Fruit fly (Drosophila melanogaster) Kc167 (cell line): ENCODE data around the gene bumpel.

Experiments used
- Myc ChIP-seq: fragments of >200 bp; optimal IDR thresholded peaks from 2 replicates; lab custom pipeline; 2017; ENCODE audit warnings: missing external identifiers
- Sin3A ChIP-seq: fragments of >200 bp; optimal IDR thresholded peaks from 2 replicates; lab custom pipeline; 2018; ENCODE audit warnings: missing external identifiers
- h ChIP-seq: fragments of >200 bp; optimal IDR thresholded peaks from 3 replicates; lab custom pipeline; 2018; ENCODE audit warnings: missing external identifiers
- psq ChIP-seq: fragments of >200 bp; optimal IDR thresholded peaks from 2 replicates; lab custom pipeline; 2017; ENCODE audit warnings: missing external identifiers
- ttk ChIP-seq: sonication (Bioruptor generic); optimal IDR thresholded peaks from 2 replicates; lab custom pipeline; 2017; ENCODE audit warnings: missing external identifiers

DNA sequence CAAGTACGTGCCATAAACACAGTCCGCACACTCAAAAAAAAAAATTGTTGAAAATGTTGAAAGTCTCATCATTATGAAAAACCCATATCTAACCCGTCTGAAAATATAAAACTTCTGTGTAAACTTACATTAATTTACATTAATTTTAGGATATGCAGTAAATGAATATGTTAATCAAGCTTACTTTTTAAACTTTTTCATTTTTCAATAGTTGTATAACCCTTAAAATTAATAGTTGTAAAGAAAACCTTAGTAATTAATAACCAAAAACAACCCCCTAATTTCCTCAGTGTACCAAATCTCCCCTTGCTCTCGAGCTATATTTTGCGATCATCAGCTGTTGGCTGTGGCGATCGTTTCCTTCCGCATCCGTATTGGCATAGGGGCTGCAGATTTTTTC lies 49.7 kb downstream of the bumpel start:
- no peak for TF ChIP-seq Myc (lab: Kevin White, UChicago)
- no peak for TF ChIP-seq psq (lab: Kevin White, UChicago)
- no peak for TF ChIP-seq ttk (lab: Kevin White, UChicago)
- no peak for TF ChIP-seq h
- no peak for TF ChIP-seq Sin3A (lab: Kevin White, UChicago)
